Worm (Caenorhabditis elegans) whole organism, L4 larva: Measurements from ENCODE around the gene ZC239.13.

Experiments
- ama-1 ChIP-seq: fragments of 150-350 bp; optimal IDR thresholded peaks from 2 replicates; lab custom pipeline; 2014; ENCODE audit warnings: inconsistent platforms, mixed read lengths
- arid-1 ChIP-seq: fragments of 200-800 bp; sonication (Bioruptor generic); conservative IDR thresholded peaks from 2 replicates; pipeline ENCODE4 v1.3.6; 2022; ENCODE audit warnings: missing genetic modification reagents, missing genetic modification characterization, missing compliant biosample characterization
- cey-2 ChIP-seq: sonication (generic microtip); optimal IDR thresholded peaks from 3 replicates; lab custom pipeline; 2017; ENCODE audit warnings: missing genetic modification characterization, mild to moderate bottlenecking, missing compliant biosample characterization, antibody characterized with exemption, borderline replicate concordance; ENCODE audit not compliant: insufficient read depth
- daf-16 ChIP-seq, 3 experiments: sonication (generic microtip); optimal IDR thresholded peaks; 2 replicates each; lab custom pipeline; 2016 to 2017; ENCODE audit warnings: missing genetic modification characterization in 3 of 3, missing genetic modification reagents in 3 of 3, mild to moderate bottlenecking in 2 of 3, missing compliant biosample characterization in 2 of 3, missing biosample characterization in 1 of 3, moderate library complexity in 1 of 3
- daf-8 ChIP-seq: fragments of 200-800 bp; sonication (Bioruptor generic); IDR thresholded peaks from 2 replicates; pipeline ENCODE4 v1.3.6; 2022; ENCODE audit warnings: missing genetic modification characterization, missing compliant biosample characterization
- hlh-30 ChIP-seq: sonication (generic microtip); optimal IDR thresholded peaks from 2 replicates; lab custom pipeline; 2017; ENCODE audit warnings: antibody characterized with exemption, mild to moderate bottlenecking, missing genetic modification characterization, missing compliant biosample characterization; ENCODE audit not compliant: insufficient read depth
- lin-13 ChIP-seq: fragments of 150-350 bp; optimal IDR thresholded peaks from 2 replicates; lab custom pipeline; 2014; ENCODE audit warnings: missing biosample characterization, missing genetic modification reagents, missing genetic modification characterization
- nhr-11 ChIP-seq: fragments of 150-350 bp; optimal IDR thresholded peaks from 2 replicates; lab custom pipeline; 2014; ENCODE audit warnings: missing biosample characterization, missing genetic modification characterization
- pha-4 ChIP-seq, 2 experiments: fragments of 150-350 bp in 1 of 2; fragments of 200-800 bp in 1 of 2; sonication (Bioruptor generic) in 1 of 2; IDR thresholded peaks in 1 of 2; optimal IDR thresholded peaks in 1 of 2; 2 replicates each; pipeline versions ENCODE4 v1.3.6 to Lab custom; 2014 to 2022; ENCODE audit warnings: missing genetic modification characterization in 2 of 2, missing genetic modification reagents in 2 of 2, missing biosample characterization in 1 of 2, missing compliant biosample characterization in 1 of 2
- set-16 ChIP-seq: fragments of 200-800 bp; sonication (Bioruptor generic); IDR thresholded peaks from 2 replicates; pipeline ENCODE4 v1.3.6; 2022; ENCODE audit warnings: missing genetic modification reagents, missing genetic modification characterization, missing compliant biosample characterization
- snpc-4 ChIP-seq: fragments of 150-350 bp; optimal IDR thresholded peaks from 2 replicates; lab custom pipeline; 2014; ENCODE audit warnings: missing biosample characterization, missing genetic modification characterization

ce11 chrII:3244758-3245157 lies 22.1 kb upstream of the ZC239.13 start:
- TF ChIP-seq pha-4 (GFP tag; IDR thresholded peaks at IDR 0.05; lab: Robert Waterston, UW) (peak; percentile 29; the same call in 1 of the 2 replicates), pha-4 (tag; optimal IDR thresholded peaks at IDR 0.05; lab: Kevin White, UChicago) (no peak), ama-1 (lab: Kevin White, UChicago) (no peak), arid-1 (no peak), set-16 (GFP tag; lab: Robert Waterston, UW) (no peak), nhr-11 (tag; lab: Kevin White, UChicago) (no peak), lin-13 (GFP tag; lab: Kevin White, UChicago) (no peak), cey-2 (tag; lab: Kevin White, UChicago) (no peak), daf-16 (GFP tag; optimal IDR thresholded peaks at IDR 0.05; lab: Kevin White, UChicago) (no peak), daf-16 (tag; optimal IDR thresholded peaks at IDR 0.05; lab: Kevin White, UChicago) (no peak), snpc-4 (tag; lab: Kevin White, UChicago) (no peak), hlh-30 (tag; lab: Kevin White, UChicago) (no peak), daf-8 (no peak)
